Worm (Caenorhabditis elegans) whole organism, L2 larva: ENCODE measurements around the gene col-81.

Source experiments
- C34F6.9 ChIP-seq: fragments of 150-350 bp; optimal IDR thresholded peaks from 2 replicates; lab custom pipeline; 2014; ENCODE audit warnings: missing biosample characterization, missing genetic modification characterization
- F13H6.1 ChIP-seq: sonication (generic microtip); optimal IDR thresholded peaks from 2 replicates; lab custom pipeline; 2016; ENCODE audit warnings: missing genetic modification characterization, missing compliant biosample characterization
- R02D3.7 ChIP-seq: fragments of 150-350 bp; optimal IDR thresholded peaks from 2 replicates; lab custom pipeline; 2014; ENCODE audit warnings: missing biosample characterization, missing genetic modification characterization
- Y55F3AM.14 ChIP-seq: fragments of 200-800 bp; sonication (Bioruptor generic); optimal IDR thresholded peaks from 2 replicates; lab custom pipeline; 2018; ENCODE audit warnings: mild to moderate bottlenecking, missing genetic modification characterization, missing compliant biosample characterization
- alr-1 ChIP-seq: fragments of 150-350 bp; optimal IDR thresholded peaks from 2 replicates; lab custom pipeline; 2014; ENCODE audit warnings: missing biosample characterization, missing genetic modification characterization
- ama-1 ChIP-seq: fragments of 150-350 bp; optimal IDR thresholded peaks from 2 replicates; lab custom pipeline; 2018; ENCODE audit warnings: inconsistent platforms
- blmp-1 ChIP-seq: sonication (generic microtip); optimal IDR thresholded peaks from 2 replicates; lab custom pipeline; 2017; ENCODE audit warnings: missing genetic modification characterization, mild to moderate bottlenecking, missing compliant biosample characterization, antibody characterized with exemption, moderate library complexity; ENCODE audit not compliant: insufficient read depth
- ceh-16 ChIP-seq: fragments of 150-350 bp; optimal IDR thresholded peaks from 2 replicates; lab custom pipeline; 2014; ENCODE audit warnings: missing biosample characterization, missing genetic modification characterization
- ceh-82 ChIP-seq: fragments of 150-350 bp; optimal IDR thresholded peaks from 2 replicates; lab custom pipeline; 2014; ENCODE audit warnings: missing biosample characterization, missing genetic modification characterization
- crh-2 ChIP-seq: sonication (generic microtip); optimal IDR thresholded peaks from 2 replicates; lab custom pipeline; 2017; ENCODE audit warnings: missing biosample characterization, missing genetic modification characterization
- egl-27 ChIP-seq: sonication (generic microtip); optimal IDR thresholded peaks from 3 replicates; lab custom pipeline; 2017; ENCODE audit warnings: missing biosample characterization, missing genetic modification reagents, missing genetic modification characterization
- elt-1 ChIP-seq: fragments of 150-350 bp; optimal IDR thresholded peaks from 2 replicates; lab custom pipeline; 2014; ENCODE audit warnings: missing biosample characterization, missing genetic modification characterization
- elt-3 ChIP-seq: sonication (generic microtip); optimal IDR thresholded peaks from 2 replicates; lab custom pipeline; 2017; ENCODE audit warnings: missing biosample characterization, missing genetic modification characterization
- fos-1 ChIP-seq: fragments of 150-350 bp; optimal IDR thresholded peaks from 2 replicates; lab custom pipeline; 2014; ENCODE audit warnings: missing biosample characterization, missing genetic modification characterization
- gmeb-1 ChIP-seq: fragments of 150-350 bp; optimal IDR thresholded peaks from 2 replicates; lab custom pipeline; 2014; ENCODE audit warnings: missing biosample characterization, missing genetic modification characterization
- lin-11 ChIP-seq: fragments of 150-350 bp; sonication (generic microtip); optimal IDR thresholded peaks from 2 replicates; lab custom pipeline; 2014; ENCODE audit warnings: missing biosample characterization, missing genetic modification characterization, inconsistent platforms, mixed read lengths
- lin-13 ChIP-seq: fragments of 150-350 bp; optimal IDR thresholded peaks from 2 replicates; lab custom pipeline; 2014; ENCODE audit warnings: missing biosample characterization, missing genetic modification reagents, missing genetic modification characterization
- lin-39 ChIP-seq: fragments of 150-350 bp; optimal IDR thresholded peaks from 2 replicates; lab custom pipeline; 2014; ENCODE audit warnings: missing biosample characterization, missing genetic modification reagents, missing genetic modification characterization
- lsy-2 ChIP-seq, 2 experiments: fragments of 150-350 bp in 1 of 2; sonication (generic microtip) in 1 of 2; optimal IDR thresholded peaks; 2 replicates each; lab custom pipeline; 2014 to 2017; ENCODE audit warnings: missing biosample characterization in 2 of 2, missing genetic modification characterization in 2 of 2
- mab-5 ChIP-seq: fragments of 150-350 bp; optimal IDR thresholded peaks from 2 replicates; lab custom pipeline; 2014; ENCODE audit warnings: missing biosample characterization, missing genetic modification characterization
- mdl-1 ChIP-seq, 2 experiments: fragments of 150-350 bp in 1 of 2; sonication (generic microtip) in 1 of 2; optimal IDR thresholded peaks; 2 replicates each; lab custom pipeline; 2017; ENCODE audit warnings: missing biosample characterization in 2 of 2, missing genetic modification characterization in 2 of 2
- nhr-11 ChIP-seq: fragments of 150-350 bp; optimal IDR thresholded peaks from 2 replicates; lab custom pipeline; 2014; ENCODE audit warnings: missing biosample characterization, missing genetic modification characterization
- nhr-12 ChIP-seq: fragments of 150-350 bp; optimal IDR thresholded peaks from 2 replicates; lab custom pipeline; 2014; ENCODE audit warnings: missing biosample characterization, missing genetic modification characterization
- nhr-129 ChIP-seq: fragments of 150-350 bp; optimal IDR thresholded peaks from 2 replicates; lab custom pipeline; 2014; ENCODE audit warnings: missing biosample characterization, missing genetic modification characterization
- nhr-21 ChIP-seq: fragments of 150-350 bp; optimal IDR thresholded peaks from 2 replicates; lab custom pipeline; 2014; ENCODE audit warnings: missing biosample characterization, missing genetic modification characterization
- nhr-23 ChIP-seq: fragments of 150-350 bp; optimal IDR thresholded peaks from 2 replicates; lab custom pipeline; 2014; ENCODE audit warnings: missing biosample characterization, missing genetic modification reagents, missing genetic modification characterization
- nhr-237 ChIP-seq: fragments of 150-350 bp; optimal IDR thresholded peaks from 2 replicates; lab custom pipeline; 2014; ENCODE audit warnings: missing biosample characterization, missing genetic modification characterization
- nhr-25 ChIP-seq: fragments of 150-350 bp; sonication (generic microtip); optimal IDR thresholded peaks from 3 replicates; lab custom pipeline; 2014; ENCODE audit warnings: missing biosample characterization, missing genetic modification characterization
- nhr-6 ChIP-seq: fragments of 150-350 bp; optimal IDR thresholded peaks from 2 replicates; lab custom pipeline; 2014; ENCODE audit warnings: missing biosample characterization, missing genetic modification characterization
- nhr-77 ChIP-seq: fragments of 150-350 bp; optimal IDR thresholded peaks from 2 replicates; lab custom pipeline; 2014; ENCODE audit warnings: missing biosample characterization, missing genetic modification characterization
- sem-4 ChIP-seq: fragments of 150-350 bp; optimal IDR thresholded peaks from 2 replicates; lab custom pipeline; 2014; ENCODE audit warnings: missing biosample characterization, missing genetic modification reagents, missing genetic modification characterization
- sma-3 ChIP-seq: sonication (generic microtip); optimal IDR thresholded peaks from 2 replicates; lab custom pipeline; 2016; ENCODE audit warnings: missing genetic modification reagents, missing genetic modification characterization, missing compliant biosample characterization
- sma-9 ChIP-seq, 2 experiments: fragments of 150-350 bp in 1 of 2; sonication (generic microtip) in 1 of 2; optimal IDR thresholded peaks; 2 replicates each; lab custom pipeline; 2014 to 2016; ENCODE audit warnings: missing genetic modification characterization in 2 of 2, mild to moderate bottlenecking in 1 of 2, missing biosample characterization in 1 of 2, missing compliant biosample characterization in 1 of 2, missing genetic modification reagents in 1 of 2, moderate library complexity in 1 of 2
- snpc-4 ChIP-seq: fragments of 150-350 bp; optimal IDR thresholded peaks from 2 replicates; lab custom pipeline; 2014; ENCODE audit warnings: missing biosample characterization, missing genetic modification characterization
- unc-39 ChIP-seq: fragments of 150-350 bp; optimal IDR thresholded peaks from 2 replicates; lab custom pipeline; 2014; ENCODE audit warnings: missing biosample characterization, missing genetic modification characterization
- unc-55 ChIP-seq: fragments of 150-350 bp; sonication (generic microtip); optimal IDR thresholded peaks from 3 replicates; lab custom pipeline; 2014; ENCODE audit warnings: missing biosample characterization, missing genetic modification reagents, missing genetic modification characterization
- unc-62 ChIP-seq: fragments of 150-350 bp; optimal IDR thresholded peaks from 2 replicates; lab custom pipeline; 2014; ENCODE audit warnings: missing biosample characterization, missing genetic modification reagents, missing genetic modification characterization
- ztf-1 ChIP-seq: fragments of 200-800 bp; sonication (Bioruptor generic); conservative IDR thresholded peaks from 2 replicates; pipeline ENCODE4 v1.3.6; 2022; ENCODE audit warnings: missing genetic modification characterization, missing compliant biosample characterization
- ztf-11 ChIP-seq: sonication (generic microtip); optimal IDR thresholded peaks from 2 replicates; lab custom pipeline; 2017; ENCODE audit warnings: missing biosample characterization, missing genetic modification characterization
- ztf-4 ChIP-seq: fragments of 150-350 bp; optimal IDR thresholded peaks from 2 replicates; lab custom pipeline; 2014; ENCODE audit warnings: missing biosample characterization, missing genetic modification characterization

Gene col-81

ce11 chrII:10990592-10990991 lies 23.0 kb downstream of the col-81 start:
- TF ChIP-seq C34F6.9 (tag; lab: Kevin White, UChicago) = peak; percentile 13
- TF ChIP-seq lsy-2 (tag; optimal IDR thresholded peaks at IDR 0.05; lab: Kevin White, UChicago) = peak in 1 of 2 experiments; percentile 13
- TF ChIP-seq nhr-129 (tag; lab: Kevin White, UChicago) = peak; percentile 25
- TF ChIP-seq sem-4 = peak; percentile 21
- peak; percentile 23 for TF ChIP-seq sma-9 (GFP tag; optimal IDR thresholded peaks at IDR 0.05; lab: Kevin White, UChicago)
- no peak for TF ChIP-seq sma-9 (tag; optimal IDR thresholded peaks at IDR 0.05; lab: Kevin White, UChicago)
- no peak for TF ChIP-seq ceh-82
- no peak for TF ChIP-seq egl-27 (tag; lab: Kevin White, UChicago)
- TF ChIP-seq crh-2 (tag; lab: Kevin White, UChicago) = peak; percentile 4
- TF ChIP-seq unc-62 (GFP tag; lab: Kevin White, UChicago) = no peak
- no peak for TF ChIP-seq nhr-6 (tag; lab: Kevin White, UChicago)
- no peak for TF ChIP-seq fos-1 (tag; lab: Kevin White, UChicago)

- TF ChIP-seq gmeb-1 (no peak), nhr-21 (tag; lab: Kevin White, UChicago) (no peak), unc-62 (GFP tag; lab: Kevin White, UChicago) (no peak), lin-13 (GFP tag; lab: Kevin White, UChicago) (no peak), ceh-16 (no peak), lin-11 (tag; lab: Kevin White, UChicago) (no peak), unc-39 (tag; lab: Kevin White, UChicago) (no peak), nhr-23 (tag; lab: Kevin White, UChicago) (no peak), C34F6.9 (tag; lab: Kevin White, UChicago) (no peak), alr-1 (no peak), nhr-12 (tag; lab: Kevin White, UChicago) (no peak), mab-5 (tag; lab: Kevin White, UChicago) (no peak), sem-4 (no peak)
- TF ChIP-seq, all 48 proteins: peak for 0
These were observed 24.4 kb downstream of the col-81 start for ce11 chrII:10989180-10989579.

ce11 chrII:10988575-10988974 lies 25.0 kb downstream of the col-81 start:
- TF ChIP-seq mdl-1 (tag; optimal IDR thresholded peaks at IDR 0.05; lab: Kevin White, UChicago) (no peak), blmp-1 (tag; lab: Kevin White, UChicago) (no peak), elt-3 (tag; lab: Kevin White, UChicago) (no peak), sma-3 (GFP tag; lab: Kevin White, UChicago) (no peak), unc-39 (tag; lab: Kevin White, UChicago) (no peak), ama-1 (lab: Kevin White, UChicago) (no peak)

ce11 chrII:10986461-10987090 lies 27.0 kb downstream of the col-81 start:
- TF ChIP-seq R02D3.7 (tag; lab: Kevin White, UChicago) (no peak), nhr-21 (tag; lab: Kevin White, UChicago) (no peak), blmp-1 (tag; lab: Kevin White, UChicago) (no peak), fos-1 (tag; lab: Kevin White, UChicago) (no peak), unc-39 (tag; lab: Kevin White, UChicago) (no peak), mab-5 (tag; lab: Kevin White, UChicago) (peak; percentile 31), ama-1 (lab: Kevin White, UChicago) (no peak), unc-55 (GFP tag; lab: Kevin White, UChicago) (peak; percentile 44), nhr-25 (tag; lab: Kevin White, UChicago) (no peak), lin-39 (no peak), F13H6.1 (no peak), elt-1 (tag; lab: Kevin White, UChicago) (no peak), nhr-237 (tag; lab: Kevin White, UChicago) (no peak)

ce11 chrII:10982017-10982416 lies 31.6 kb downstream of the col-81 start:
- TF ChIP-seq snpc-4 (tag; lab: Kevin White, UChicago) (no peak), nhr-11 (no peak), ztf-4 (tag; lab: Kevin White, UChicago) (no peak), ceh-16 (no peak), nhr-77 (no peak), C34F6.9 (tag; lab: Kevin White, UChicago) (peak; percentile 28), nhr-237 (tag; lab: Kevin White, UChicago) (no peak), nhr-25 (tag; lab: Kevin White, UChicago) (no peak), Y55F3AM.14 (GFP tag; lab: Kevin White, UChicago) (no peak), ztf-11 (no peak), gmeb-1 (no peak), mab-5 (tag; lab: Kevin White, UChicago) (peak; percentile 33), ama-1 (lab: Kevin White, UChicago) (no peak), nhr-6 (tag; lab: Kevin White, UChicago) (no peak), sma-3 (GFP tag; lab: Kevin White, UChicago) (no peak), sma-9 (GFP tag; optimal IDR thresholded peaks at IDR 0.05; lab: Kevin White, UChicago) (no peak), sma-9 (tag; optimal IDR thresholded peaks at IDR 0.05; lab: Kevin White, UChicago) (no peak), sem-4 (peak; percentile 1), nhr-23 (tag; lab: Kevin White, UChicago) (no peak), F13H6.1 (peak; percentile 45), elt-3 (tag; lab: Kevin White, UChicago) (no peak), unc-62 (GFP tag; lab: Kevin White, UChicago) (no peak), nhr-129 (tag; lab: Kevin White, UChicago) (peak; percentile 28), lsy-2 (tag; optimal IDR thresholded peaks at IDR 0.05; lab: Kevin White, UChicago) (peak in 1 of 2 experiments; percentile 52), ztf-1 (GFP tag; lab: Robert Waterston, UW) (no peak), crh-2 (tag; lab: Kevin White, UChicago) (no peak), nhr-21 (tag; lab: Kevin White, UChicago) (no peak)
